Worm (Caenorhabditis elegans): ENCODE measurements around the gene nhr-258.

ce11 chrIV:8080166-8080565 lies 35.4 kb downstream of the nhr-258 start:
- TF ChIP-seq ztf-7 (tag; optimal IDR thresholded peaks at IDR 0.05) (no peak), dpl-1 (GFP tag; optimal IDR thresholded peaks at IDR 0.05) (no peak)
